Worm (Caenorhabditis elegans) whole organism, midembryonic: Measurements from ENCODE around the gene nhr-241.

Experiments
- ref-1 ChIP-seq: fragments of 200-800 bp; sonication (Bioruptor generic); conservative IDR thresholded peaks from 2 replicates; pipeline ENCODE4 v1.3.6; 2022; ENCODE audit warnings: missing genetic modification reagents, missing genetic modification characterization, missing compliant biosample characterization
- tab-1 ChIP-seq: fragments of 200-800 bp; sonication (Bioruptor generic); IDR thresholded peaks from 2 replicates; pipeline ENCODE4 v1.3.6; 2022; ENCODE audit warnings: missing genetic modification characterization, missing compliant biosample characterization

DNA sequence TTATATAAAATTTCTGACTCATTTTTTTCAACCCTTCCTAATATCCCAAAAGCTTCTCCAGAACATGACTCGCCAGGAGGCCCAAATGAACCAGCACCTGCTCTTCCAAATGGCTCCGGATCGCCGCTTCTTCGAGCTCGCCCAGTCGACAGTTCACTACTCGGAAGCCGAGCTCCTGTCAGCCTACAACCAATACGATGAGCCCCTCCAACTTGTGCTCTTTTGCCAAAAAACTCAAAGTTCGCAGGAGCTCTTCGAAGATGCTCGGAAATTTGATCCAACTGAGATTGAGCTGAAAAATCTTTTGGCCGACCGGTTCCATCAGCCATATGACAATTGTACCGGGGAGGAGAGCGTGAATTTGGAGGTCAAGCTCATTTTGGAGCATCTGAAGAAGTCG is 3.8 kb upstream of the nhr-241 start:
- TF ChIP-seq ref-1 (no peak), tab-1 (no peak)
